Worm (Caenorhabditis elegans): ENCODE data around the gene srh-137.

- TF ChIP-seq npax-4 (tag; optimal IDR thresholded peaks at IDR 0.05) = no peak
- TF ChIP-seq ttx-3 (tag; optimal IDR thresholded peaks at IDR 0.05) = no peak
- no peak for TF ChIP-seq fkh-10 (GFP tag; optimal IDR thresholded peaks at IDR 0.05)
- no peak for TF ChIP-seq ceh-9 (tag; optimal IDR thresholded peaks at IDR 0.05)
- TF ChIP-seq hlh-30 (tag; optimal IDR thresholded peaks at IDR 0.05; ENCODE audit: insufficient read depth) = no peak
Observed at ce11 chrV:16745214-16745613, 28.7 kb upstream of the srh-137 start.
